Fruit fly (Drosophila melanogaster) whole organism, prepupa: ENCODE results near the gene CG10809.

Experiments
- CG10631 ChIP-seq: fragments of 200-800 bp; sonication (Bioruptor generic); optimal IDR thresholded peaks from 2 replicates; lab custom pipeline; 2016; ENCODE audit warnings: missing biosample characterization, missing genetic modification characterization
- CG10669 ChIP-seq: fragments of 200-800 bp; sonication (Bioruptor generic); optimal IDR thresholded peaks from 3 replicates; lab custom pipeline; 2018; ENCODE audit warnings: missing biosample characterization, mild to moderate bottlenecking, missing genetic modification characterization, moderate library complexity
- CG11294 ChIP-seq: fragments of 200-800 bp; sonication (Bioruptor generic); IDR thresholded peaks from 2 replicates; pipeline ENCODE4 v1.3.6; 2022; ENCODE audit warnings: missing biosample characterization, missing genetic modification characterization
- CG11762 ChIP-seq: fragments of 200-800 bp; sonication (Bioruptor generic); optimal IDR thresholded peaks from 3 replicates; lab custom pipeline; 2016; ENCODE audit warnings: missing biosample characterization, missing genetic modification characterization; ENCODE audit not compliant: insufficient read depth
- CG11902 ChIP-seq: fragments of 200-800 bp; sonication (Bioruptor generic); optimal IDR thresholded peaks from 3 replicates; lab custom pipeline; 2016; ENCODE audit warnings: missing biosample characterization, missing genetic modification characterization
- CG15336 ChIP-seq: fragments of 200-800 bp; sonication (Bioruptor generic); IDR thresholded peaks from 2 replicates; pipeline ENCODE4 v1.3.6; 2022; ENCODE audit warnings: missing biosample characterization, missing genetic modification characterization
- CG1621 ChIP-seq: fragments of 200-800 bp; sonication (Bioruptor generic); optimal IDR thresholded peaks from 3 replicates; lab custom pipeline; 2018; ENCODE audit warnings: missing biosample characterization, mild to moderate bottlenecking, missing genetic modification characterization
- CG16779 ChIP-seq: fragments of 200-800 bp; sonication (Bioruptor generic); optimal IDR thresholded peaks from 3 replicates; lab custom pipeline; 2017; ENCODE audit warnings: missing biosample characterization, mild to moderate bottlenecking, missing genetic modification characterization
- CG3032 ChIP-seq: fragments of 200-800 bp; optimal IDR thresholded peaks from 2 replicates; lab custom pipeline; 2019; ENCODE audit warnings: missing biosample characterization, mild to moderate bottlenecking, missing genetic modification characterization, moderate library complexity
- CG31627 ChIP-seq: fragments of 200-800 bp; sonication (Bioruptor generic); optimal IDR thresholded peaks from 3 replicates; lab custom pipeline; 2016; ENCODE audit warnings: missing biosample characterization, missing genetic modification characterization
- CG34406 ChIP-seq: fragments of 200-800 bp; sonication (Bioruptor generic); optimal IDR thresholded peaks from 3 replicates; lab custom pipeline; 2016; ENCODE audit warnings: missing biosample characterization, missing genetic modification characterization
- CG3919 ChIP-seq: fragments of 200-800 bp; sonication (Bioruptor generic); optimal IDR thresholded peaks from 3 replicates; lab custom pipeline; 2016; ENCODE audit warnings: missing biosample characterization, missing genetic modification characterization
- CG6163 ChIP-seq: fragments of 200-800 bp; sonication (Bioruptor generic); IDR thresholded peaks from 3 replicates; pipeline ENCODE4 v1.3.6; 2022; ENCODE audit warnings: missing biosample characterization, missing genetic modification characterization
- CG6276 ChIP-seq: fragments of 200-800 bp; sonication (Bioruptor generic); optimal IDR thresholded peaks from 2 replicates; lab custom pipeline; 2017; ENCODE audit warnings: missing biosample characterization, mild to moderate bottlenecking, missing genetic modification characterization
- CG6792 ChIP-seq: fragments of 200-800 bp; sonication (Bioruptor generic); optimal IDR thresholded peaks from 3 replicates; lab custom pipeline; 2016; ENCODE audit warnings: missing biosample characterization, missing genetic modification characterization
- CG6808 ChIP-seq: fragments of 200-800 bp; sonication (Bioruptor generic); optimal IDR thresholded peaks from 3 replicates; lab custom pipeline; 2017; ENCODE audit warnings: missing biosample characterization, missing genetic modification characterization, mild to moderate bottlenecking, moderate library complexity, missing genetic modification reagents
- CG6854 ChIP-seq: fragments of 200-800 bp; sonication (Bioruptor generic); optimal IDR thresholded peaks from 2 replicates; lab custom pipeline; 2017; ENCODE audit warnings: missing biosample characterization, mild to moderate bottlenecking, missing genetic modification characterization
- CG7368 ChIP-seq: fragments of 200-800 bp; sonication (Bioruptor generic); optimal IDR thresholded peaks from 3 replicates; lab custom pipeline; 2016; ENCODE audit warnings: missing biosample characterization, missing genetic modification characterization
- CG8119 ChIP-seq: fragments of 200-800 bp; sonication (Bioruptor generic); IDR thresholded peaks from 3 replicates; pipeline ENCODE4 v1.3.6; 2022; ENCODE audit warnings: missing biosample characterization, missing genetic modification characterization
- CG8319 ChIP-seq: fragments of 200-800 bp; sonication (Bioruptor generic); optimal IDR thresholded peaks from 3 replicates; lab custom pipeline; 2016; ENCODE audit warnings: missing biosample characterization, missing genetic modification characterization
- CG9139 ChIP-seq: fragments of 200-800 bp; sonication (Bioruptor generic); optimal IDR thresholded peaks from 3 replicates; lab custom pipeline; 2017; ENCODE audit warnings: missing biosample characterization, mild to moderate bottlenecking, missing genetic modification characterization
- Eip78C ChIP-seq: fragments of 200-800 bp; sonication (Bioruptor generic); peaks from one replicate; lab custom pipeline; 2016; ENCODE audit warnings: missing biosample characterization, missing genetic modification characterization
- Eip93F ChIP-seq: fragments of 200-800 bp; sonication (Bioruptor generic); optimal IDR thresholded peaks from 2 replicates; lab custom pipeline; 2016; ENCODE audit warnings: missing biosample characterization, mild to moderate bottlenecking, missing genetic modification characterization
- Ets96B ChIP-seq: fragments of 200-800 bp; optimal IDR thresholded peaks from 2 replicates; lab custom pipeline; 2019; ENCODE audit warnings: missing biosample characterization, mild to moderate bottlenecking, missing genetic modification characterization, moderate library complexity
- Hr4 ChIP-seq: fragments of 200-800 bp; sonication (Bioruptor generic); optimal IDR thresholded peaks from 3 replicates; lab custom pipeline; 2016; ENCODE audit warnings: missing biosample characterization, missing genetic modification characterization
- Lpt ChIP-seq: fragments of 200-800 bp; sonication (Bioruptor generic); optimal IDR thresholded peaks from 3 replicates; lab custom pipeline; 2016; ENCODE audit warnings: missing biosample characterization, missing genetic modification characterization
- Met ChIP-seq: fragments of 200-800 bp; sonication (Bioruptor generic); optimal IDR thresholded peaks from 3 replicates; lab custom pipeline; 2016; ENCODE audit warnings: missing biosample characterization, missing genetic modification characterization
- OdsH ChIP-seq: fragments of 200-800 bp; sonication (Bioruptor generic); optimal IDR thresholded peaks from 3 replicates; lab custom pipeline; 2016; ENCODE audit warnings: missing biosample characterization, missing genetic modification characterization
- Smox ChIP-seq: fragments of 200-800 bp; sonication (Bioruptor generic); optimal IDR thresholded peaks from 3 replicates; lab custom pipeline; 2016; ENCODE audit warnings: missing biosample characterization, missing genetic modification characterization
- Sox102F ChIP-seq: fragments of 200-800 bp; sonication (Bioruptor generic); optimal IDR thresholded peaks from 2 replicates; lab custom pipeline; 2016; ENCODE audit warnings: missing biosample characterization, mild to moderate bottlenecking, missing genetic modification characterization
- Sox14 ChIP-seq: fragments of 200-800 bp; sonication (Bioruptor generic); optimal IDR thresholded peaks from 3 replicates; lab custom pipeline; 2016; ENCODE audit warnings: missing biosample characterization, missing genetic modification characterization
- Sox15 ChIP-seq: fragments of 200-800 bp; sonication (Bioruptor generic); optimal IDR thresholded peaks from 3 replicates; lab custom pipeline; 2016; ENCODE audit warnings: missing biosample characterization, missing genetic modification characterization
- achi ChIP-seq: fragments of 200-800 bp; sonication (Bioruptor generic); optimal IDR thresholded peaks from 3 replicates; lab custom pipeline; 2016; ENCODE audit warnings: missing biosample characterization, missing genetic modification characterization
- cyc ChIP-seq: fragments of 200-800 bp; sonication (Bioruptor generic); optimal IDR thresholded peaks from 3 replicates; lab custom pipeline; 2016; ENCODE audit warnings: missing biosample characterization, missing genetic modification characterization
- dac ChIP-seq: fragments of 200-800 bp; sonication (Bioruptor generic); optimal IDR thresholded peaks from 2 replicates; lab custom pipeline; 2017; ENCODE audit warnings: missing biosample characterization, mild to moderate bottlenecking, missing genetic modification characterization
- dsx ChIP-seq: fragments of 200-800 bp; optimal IDR thresholded peaks from 3 replicates; lab custom pipeline; 2019; ENCODE audit warnings: missing biosample characterization, mild to moderate bottlenecking, missing genetic modification characterization, moderate library complexity; ENCODE audit not compliant: poor library complexity, severe bottlenecking
- eg ChIP-seq: fragments of 200-800 bp; sonication (Bioruptor generic); IDR thresholded peaks from 3 replicates; pipeline ENCODE4 v1.3.6; 2022; ENCODE audit warnings: missing biosample characterization, missing genetic modification characterization
- fd59A ChIP-seq: fragments of 200-800 bp; sonication (Bioruptor generic); optimal IDR thresholded peaks from 2 replicates; lab custom pipeline; 2017; ENCODE audit warnings: missing biosample characterization, mild to moderate bottlenecking, missing genetic modification characterization, missing genetic modification reagents
- fd85E ChIP-seq: fragments of 200-800 bp; sonication (Bioruptor generic); optimal IDR thresholded peaks from 3 replicates; lab custom pipeline; 2016; ENCODE audit warnings: missing biosample characterization, missing genetic modification characterization
- fkh ChIP-seq: fragments of 200-800 bp; sonication (Bioruptor generic); optimal IDR thresholded peaks from 3 replicates; lab custom pipeline; 2017; ENCODE audit warnings: missing biosample characterization, mild to moderate bottlenecking, missing genetic modification characterization, moderate library complexity
- lz ChIP-seq: fragments of 200-800 bp; sonication (Bioruptor generic); optimal IDR thresholded peaks from 3 replicates; lab custom pipeline; 2016; ENCODE audit warnings: missing biosample characterization, missing genetic modification characterization
- net ChIP-seq: fragments of 200-800 bp; sonication (Bioruptor generic); optimal IDR thresholded peaks from 3 replicates; lab custom pipeline; 2016; ENCODE audit warnings: missing biosample characterization, missing genetic modification characterization
- pdm3 ChIP-seq: fragments of 200-800 bp; sonication (Bioruptor generic); optimal IDR thresholded peaks from 3 replicates; lab custom pipeline; 2016; ENCODE audit warnings: missing biosample characterization, missing genetic modification characterization
- ss ChIP-seq, 2 experiments: fragments of 200-800 bp; sonication (Bioruptor generic); optimal IDR thresholded peaks; 2 replicates in 1 of 2; 3 replicates in 1 of 2; lab custom pipeline; 2017 to 2018; ENCODE audit warnings: mild to moderate bottlenecking in 2 of 2, missing biosample characterization in 2 of 2, missing genetic modification characterization in 2 of 2, moderate library complexity in 1 of 2
- svp ChIP-seq: fragments of 200-800 bp; sonication (Bioruptor generic); peaks from one replicate; lab custom pipeline; 2016; ENCODE audit warnings: missing biosample characterization, missing genetic modification characterization
- topi ChIP-seq: fragments of 200-800 bp; sonication (Bioruptor generic); optimal IDR thresholded peaks from 3 replicates; lab custom pipeline; 2016; ENCODE audit warnings: missing biosample characterization, missing genetic modification characterization

Gene CG10809

dm6 chr3L:9855784-9856426, 3.8 kb downstream of the CG10809 start (continued):
- TF ChIP-seq cyc (GFP tag; lab: Kevin White, UChicago) (peak; percentile 98), Eip93F (peak; percentile 71), Smox (GFP tag; lab: Kevin White, UChicago) (peak; percentile 93), CG7368 (GFP tag; lab: Kevin White, UChicago) (peak; percentile 97), lz (peak; percentile 96), fd59A (GFP tag; lab: Kevin White, UChicago) (peak; percentile 88), CG15336 (GFP tag; lab: Robert Waterston, UW) (peak; percentile 97), Sox14 (GFP tag; lab: Kevin White, UChicago) (peak; percentile 95), fkh (GFP tag; lab: Kevin White, UChicago) (peak; percentile 74), CG6854 (GFP tag; lab: Kevin White, UChicago) (peak; percentile 94), CG6808 (GFP tag; lab: Kevin White, UChicago) (peak; percentile 95), CG31627 (GFP tag; lab: Kevin White, UChicago) (peak; percentile 95), Hr4 (peak; percentile 94), CG11762 (peak; percentile 94), CG1621 (tag; lab: Kevin White, UChicago) (peak; percentile 88), CG16779 (tag; lab: Kevin White, UChicago) (peak; percentile 92), Eip78C (GFP tag; lab: Kevin White, UChicago) (peak; percentile 99), Sox15 (GFP tag; lab: Kevin White, UChicago) (peak; percentile 80), fd85E (GFP tag; lab: Kevin White, UChicago) (peak; percentile 86), eg (GFP tag; lab: Robert Waterston, UW) (peak; percentile 97), pdm3 (peak; percentile 94), Lpt (GFP tag; lab: Kevin White, UChicago) (peak; percentile 95), dac (peak; percentile 87), CG10631 (GFP tag; lab: Kevin White, UChicago) (peak; percentile 92), ss (GFP tag; optimal IDR thresholded peaks at IDR 0.05; lab: Kevin White, UChicago) (peak; percentile 79 to 89), CG9139 (GFP tag; lab: Kevin White, UChicago) (peak; percentile 84)

dm6 chr3L:9854583-9855519, 4.8 kb downstream of the CG10809 start, which contains the start of gene RasGAP1:
Gene RasGAP1, minus strand, starts transcription at chr3L:9855285.
- TF ChIP-seq Sox14 (GFP tag; lab: Kevin White, UChicago) = peak; percentile 25
- peak; percentile 50 for TF ChIP-seq svp (GFP tag; lab: Kevin White, UChicago)
- no peak for TF ChIP-seq CG8319 (GFP tag; lab: Kevin White, UChicago)
- no peak for TF ChIP-seq CG10631 (GFP tag; lab: Kevin White, UChicago)
- TF ChIP-seq lz = peak; percentile 17
- TF ChIP-seq CG11294 (GFP tag; lab: Robert Waterston, UW) = no peak
- no peak for TF ChIP-seq dsx (GFP tag; lab: Kevin White, UChicago)
- TF ChIP-seq CG10669 = no peak
- no peak for TF ChIP-seq CG6808 (GFP tag; lab: Kevin White, UChicago)
- peak; percentile 61 for TF ChIP-seq Eip78C (GFP tag; lab: Kevin White, UChicago)
- no peak; the same call in 2 of the 3 replicates for TF ChIP-seq CG6163 (GFP tag; lab: Robert Waterston, UW)
- TF ChIP-seq Hr4 = no peak
- TF ChIP-seq OdsH (GFP tag; lab: Kevin White, UChicago) = no peak
- peak; percentile 84 for TF ChIP-seq CG6276 (GFP tag; lab: Kevin White, UChicago)
- TF ChIP-seq CG3032 (tag; lab: Kevin White, UChicago) = no peak
- TF ChIP-seq CG11902 (GFP tag; lab: Kevin White, UChicago) = no peak
- TF ChIP-seq net = no peak
- no peak for TF ChIP-seq CG6792
- no peak for TF ChIP-seq topi
- no peak for TF ChIP-seq Sox15 (GFP tag; lab: Kevin White, UChicago)
- no peak for TF ChIP-seq Sox102F (GFP tag; lab: Kevin White, UChicago)
- no peak for TF ChIP-seq CG34406 (GFP tag; lab: Kevin White, UChicago)
- TF ChIP-seq CG3919 = no peak
- TF ChIP-seq CG11762 = no peak
- TF ChIP-seq CG6854 (GFP tag; lab: Kevin White, UChicago) = peak; percentile 17
- TF ChIP-seq achi = no peak
- no peak for TF ChIP-seq Ets96B (tag; lab: Kevin White, UChicago)
- no peak for TF ChIP-seq Met (GFP tag; lab: Kevin White, UChicago)
- peak; percentile 11 for TF ChIP-seq CG31627 (GFP tag; lab: Kevin White, UChicago)
- TF ChIP-seq CG8119 (GFP tag; lab: Robert Waterston, UW) = no peak
